Fruit fly (Drosophila melanogaster) whole organism, prepupa: ENCODE results near the gene gcm.

Experiments
- Blimp-1 ChIP-seq: fragments of 200-800 bp; sonication (Bioruptor generic); optimal IDR thresholded peaks from 3 replicates; lab custom pipeline; 2017; ENCODE audit warnings: missing biosample characterization, missing genetic modification characterization, mild to moderate bottlenecking, moderate library complexity, missing genetic modification reagents
- CG10669 ChIP-seq: fragments of 200-800 bp; sonication (Bioruptor generic); optimal IDR thresholded peaks from 3 replicates; lab custom pipeline; 2018; ENCODE audit warnings: missing biosample characterization, mild to moderate bottlenecking, missing genetic modification characterization, moderate library complexity
- CG11294 ChIP-seq: fragments of 200-800 bp; sonication (Bioruptor generic); IDR thresholded peaks from 2 replicates; pipeline ENCODE4 v1.3.6; 2022; ENCODE audit warnings: missing biosample characterization, missing genetic modification characterization
- CG15336 ChIP-seq: fragments of 200-800 bp; sonication (Bioruptor generic); IDR thresholded peaks from 2 replicates; pipeline ENCODE4 v1.3.6; 2022; ENCODE audit warnings: missing biosample characterization, missing genetic modification characterization
- CG16779 ChIP-seq: fragments of 200-800 bp; sonication (Bioruptor generic); optimal IDR thresholded peaks from 3 replicates; lab custom pipeline; 2017; ENCODE audit warnings: missing biosample characterization, mild to moderate bottlenecking, missing genetic modification characterization
- CG3032 ChIP-seq: fragments of 200-800 bp; optimal IDR thresholded peaks from 2 replicates; lab custom pipeline; 2019; ENCODE audit warnings: missing biosample characterization, mild to moderate bottlenecking, missing genetic modification characterization, moderate library complexity
- CG32006 ChIP-seq: fragments of 200-800 bp; sonication (Bioruptor generic); optimal IDR thresholded peaks from 3 replicates; lab custom pipeline; 2017; ENCODE audit warnings: missing biosample characterization, mild to moderate bottlenecking, missing genetic modification characterization
- CG3919 ChIP-seq: fragments of 200-800 bp; sonication (Bioruptor generic); optimal IDR thresholded peaks from 3 replicates; lab custom pipeline; 2016; ENCODE audit warnings: missing biosample characterization, missing genetic modification characterization
- CG4318 ChIP-seq: fragments of 200-800 bp; sonication (Bioruptor generic); optimal IDR thresholded peaks from 3 replicates; lab custom pipeline; 2017; ENCODE audit warnings: missing biosample characterization, mild to moderate bottlenecking, missing genetic modification characterization
- CG6163 ChIP-seq: fragments of 200-800 bp; sonication (Bioruptor generic); IDR thresholded peaks from 3 replicates; pipeline ENCODE4 v1.3.6; 2022; ENCODE audit warnings: missing biosample characterization, missing genetic modification characterization
- CG6276 ChIP-seq: fragments of 200-800 bp; sonication (Bioruptor generic); optimal IDR thresholded peaks from 2 replicates; lab custom pipeline; 2017; ENCODE audit warnings: missing biosample characterization, mild to moderate bottlenecking, missing genetic modification characterization
- CG6808 ChIP-seq: fragments of 200-800 bp; sonication (Bioruptor generic); optimal IDR thresholded peaks from 3 replicates; lab custom pipeline; 2017; ENCODE audit warnings: missing biosample characterization, missing genetic modification characterization, mild to moderate bottlenecking, moderate library complexity, missing genetic modification reagents
- CG6854 ChIP-seq: fragments of 200-800 bp; sonication (Bioruptor generic); optimal IDR thresholded peaks from 2 replicates; lab custom pipeline; 2017; ENCODE audit warnings: missing biosample characterization, mild to moderate bottlenecking, missing genetic modification characterization
- CG7368 ChIP-seq: fragments of 200-800 bp; sonication (Bioruptor generic); optimal IDR thresholded peaks from 3 replicates; lab custom pipeline; 2016; ENCODE audit warnings: missing biosample characterization, missing genetic modification characterization
- CG8119 ChIP-seq: fragments of 200-800 bp; sonication (Bioruptor generic); IDR thresholded peaks from 3 replicates; pipeline ENCODE4 v1.3.6; 2022; ENCODE audit warnings: missing biosample characterization, missing genetic modification characterization
- CG8319 ChIP-seq: fragments of 200-800 bp; sonication (Bioruptor generic); optimal IDR thresholded peaks from 3 replicates; lab custom pipeline; 2016; ENCODE audit warnings: missing biosample characterization, missing genetic modification characterization
- CG8632 ChIP-seq: fragments of 200-800 bp; sonication (Bioruptor generic); optimal IDR thresholded peaks from 3 replicates; lab custom pipeline; 2016; ENCODE audit warnings: missing biosample characterization, missing genetic modification characterization
- Eip75B ChIP-seq: fragments of 200-800 bp; sonication (Bioruptor generic); optimal IDR thresholded peaks from 3 replicates; lab custom pipeline; 2016; ENCODE audit warnings: missing biosample characterization, missing genetic modification characterization
- Eip78C ChIP-seq: fragments of 200-800 bp; sonication (Bioruptor generic); peaks from one replicate; lab custom pipeline; 2016; ENCODE audit warnings: missing biosample characterization, missing genetic modification characterization
- Eip93F ChIP-seq: fragments of 200-800 bp; sonication (Bioruptor generic); optimal IDR thresholded peaks from 2 replicates; lab custom pipeline; 2016; ENCODE audit warnings: missing biosample characterization, mild to moderate bottlenecking, missing genetic modification characterization
- Ets21C ChIP-seq: fragments of 200-800 bp; sonication (Bioruptor generic); optimal IDR thresholded peaks from 3 replicates; lab custom pipeline; 2016; ENCODE audit warnings: missing biosample characterization, missing genetic modification characterization
- Ets96B ChIP-seq: fragments of 200-800 bp; optimal IDR thresholded peaks from 2 replicates; lab custom pipeline; 2019; ENCODE audit warnings: missing biosample characterization, mild to moderate bottlenecking, missing genetic modification characterization, moderate library complexity
- Gug ChIP-seq: fragments of 200-800 bp; sonication (Bioruptor generic); IDR thresholded peaks from 2 replicates; pipeline ENCODE4 v1.3.6; 2022; ENCODE audit warnings: missing biosample characterization, missing genetic modification characterization
- Hr39 ChIP-seq: fragments of 200-800 bp; sonication (Bioruptor generic); optimal IDR thresholded peaks from 2 replicates; lab custom pipeline; 2016; ENCODE audit warnings: missing biosample characterization, missing genetic modification characterization
- Hr4 ChIP-seq: fragments of 200-800 bp; sonication (Bioruptor generic); optimal IDR thresholded peaks from 3 replicates; lab custom pipeline; 2016; ENCODE audit warnings: missing biosample characterization, missing genetic modification characterization
- Lpt ChIP-seq: fragments of 200-800 bp; sonication (Bioruptor generic); optimal IDR thresholded peaks from 3 replicates; lab custom pipeline; 2016; ENCODE audit warnings: missing biosample characterization, missing genetic modification characterization
- Met ChIP-seq: fragments of 200-800 bp; sonication (Bioruptor generic); optimal IDR thresholded peaks from 3 replicates; lab custom pipeline; 2016; ENCODE audit warnings: missing biosample characterization, missing genetic modification characterization
- Sox102F ChIP-seq: fragments of 200-800 bp; sonication (Bioruptor generic); optimal IDR thresholded peaks from 2 replicates; lab custom pipeline; 2016; ENCODE audit warnings: missing biosample characterization, mild to moderate bottlenecking, missing genetic modification characterization
- Sox14 ChIP-seq: fragments of 200-800 bp; sonication (Bioruptor generic); optimal IDR thresholded peaks from 3 replicates; lab custom pipeline; 2016; ENCODE audit warnings: missing biosample characterization, missing genetic modification characterization
- Sox15 ChIP-seq: fragments of 200-800 bp; sonication (Bioruptor generic); optimal IDR thresholded peaks from 3 replicates; lab custom pipeline; 2016; ENCODE audit warnings: missing biosample characterization, missing genetic modification characterization
- achi ChIP-seq: fragments of 200-800 bp; sonication (Bioruptor generic); optimal IDR thresholded peaks from 3 replicates; lab custom pipeline; 2016; ENCODE audit warnings: missing biosample characterization, missing genetic modification characterization
- acj6 ChIP-seq: fragments of 200-800 bp; sonication (Bioruptor generic); optimal IDR thresholded peaks from 3 replicates; lab custom pipeline; 2016; ENCODE audit warnings: missing biosample characterization, missing genetic modification characterization
- dac ChIP-seq: fragments of 200-800 bp; sonication (Bioruptor generic); optimal IDR thresholded peaks from 2 replicates; lab custom pipeline; 2017; ENCODE audit warnings: missing biosample characterization, mild to moderate bottlenecking, missing genetic modification characterization
- dsx ChIP-seq: fragments of 200-800 bp; optimal IDR thresholded peaks from 3 replicates; lab custom pipeline; 2019; ENCODE audit warnings: missing biosample characterization, mild to moderate bottlenecking, missing genetic modification characterization, moderate library complexity; ENCODE audit not compliant: poor library complexity, severe bottlenecking
- eg ChIP-seq: fragments of 200-800 bp; sonication (Bioruptor generic); IDR thresholded peaks from 3 replicates; pipeline ENCODE4 v1.3.6; 2022; ENCODE audit warnings: missing biosample characterization, missing genetic modification characterization
- esn ChIP-seq: fragments of 200-800 bp; sonication (Bioruptor generic); optimal IDR thresholded peaks from 2 replicates; lab custom pipeline; 2016; ENCODE audit warnings: missing biosample characterization, mild to moderate bottlenecking, missing genetic modification characterization, moderate library complexity
- fd59A ChIP-seq: fragments of 200-800 bp; sonication (Bioruptor generic); optimal IDR thresholded peaks from 2 replicates; lab custom pipeline; 2017; ENCODE audit warnings: missing biosample characterization, mild to moderate bottlenecking, missing genetic modification characterization, missing genetic modification reagents
- fd85E ChIP-seq: fragments of 200-800 bp; sonication (Bioruptor generic); optimal IDR thresholded peaks from 3 replicates; lab custom pipeline; 2016; ENCODE audit warnings: missing biosample characterization, missing genetic modification characterization
- fkh ChIP-seq: fragments of 200-800 bp; sonication (Bioruptor generic); optimal IDR thresholded peaks from 3 replicates; lab custom pipeline; 2017; ENCODE audit warnings: missing biosample characterization, mild to moderate bottlenecking, missing genetic modification characterization, moderate library complexity
- lz ChIP-seq: fragments of 200-800 bp; sonication (Bioruptor generic); optimal IDR thresholded peaks from 3 replicates; lab custom pipeline; 2016; ENCODE audit warnings: missing biosample characterization, missing genetic modification characterization
- net ChIP-seq: fragments of 200-800 bp; sonication (Bioruptor generic); optimal IDR thresholded peaks from 3 replicates; lab custom pipeline; 2016; ENCODE audit warnings: missing biosample characterization, missing genetic modification characterization
- salr ChIP-seq, 2 experiments: fragments of 200-800 bp; sonication (Bioruptor generic); optimal IDR thresholded peaks; 3 replicates each; lab custom pipeline; 2016 to 2018; ENCODE audit warnings: missing biosample characterization in 2 of 2, missing genetic modification characterization in 2 of 2, mild to moderate bottlenecking in 1 of 2
- spab ChIP-seq: fragments of 200-800 bp; sonication (Bioruptor generic); optimal IDR thresholded peaks from 2 replicates; lab custom pipeline; 2017; ENCODE audit warnings: missing biosample characterization, mild to moderate bottlenecking, missing genetic modification characterization, missing genetic modification reagents
- ss ChIP-seq, 2 experiments: fragments of 200-800 bp; sonication (Bioruptor generic); optimal IDR thresholded peaks; 2 replicates in 1 of 2; 3 replicates in 1 of 2; lab custom pipeline; 2017 to 2018; ENCODE audit warnings: mild to moderate bottlenecking in 2 of 2, missing biosample characterization in 2 of 2, missing genetic modification characterization in 2 of 2, moderate library complexity in 1 of 2
- svp ChIP-seq: fragments of 200-800 bp; sonication (Bioruptor generic); peaks from one replicate; lab custom pipeline; 2016; ENCODE audit warnings: missing biosample characterization, missing genetic modification characterization
- topi ChIP-seq: fragments of 200-800 bp; sonication (Bioruptor generic); optimal IDR thresholded peaks from 3 replicates; lab custom pipeline; 2016; ENCODE audit warnings: missing biosample characterization, missing genetic modification characterization
- vri ChIP-seq: fragments of 200-800 bp; sonication (Bioruptor generic); optimal IDR thresholded peaks from 3 replicates; lab custom pipeline; 2016; ENCODE audit warnings: missing biosample characterization, mild to moderate bottlenecking, missing genetic modification characterization

Gene gcm

dm6 chr2L:9576269-9576933 is 5.1 kb downstream of the gcm start, which contains the start of gene Mtpalpha (continued):
- TF ChIP-seq fd59A (GFP tag; lab: Kevin White, UChicago) = peak; percentile 9
- TF ChIP-seq Sox102F (GFP tag; lab: Kevin White, UChicago) = peak; percentile 78
- TF ChIP-seq CG6854 (GFP tag; lab: Kevin White, UChicago) = peak; percentile 99
- peak; percentile 93 for TF ChIP-seq eg (GFP tag; lab: Robert Waterston, UW)
- peak; percentile 57 for TF ChIP-seq Eip75B (GFP tag; lab: Kevin White, UChicago)
- peak; percentile 99 for TF ChIP-seq CG16779 (tag; lab: Kevin White, UChicago)
- TF ChIP-seq CG6808 (GFP tag; lab: Kevin White, UChicago) = peak; percentile 99
- no peak for TF ChIP-seq vri
- peak; percentile 72 for TF ChIP-seq topi (GFP tag; lab: Kevin White, UChicago)

- TF ChIP-seq CG8632 (GFP tag; lab: Kevin White, UChicago) (no peak), dac (GFP tag; lab: Kevin White, UChicago) (no peak), CG10669 (no peak), Sox14 (GFP tag; lab: Kevin White, UChicago) (peak; percentile 3), fd85E (GFP tag; lab: Kevin White, UChicago) (no peak), CG3032 (tag; lab: Kevin White, UChicago) (no peak), CG6808 (GFP tag; lab: Kevin White, UChicago) (no peak), lz (no peak), CG6163 (0 out of 3 replicates have a peak, but pooled peaks have one; percentile 30), Eip93F (GFP tag; lab: Kevin White, UChicago) (no peak), Met (GFP tag; lab: Kevin White, UChicago) (no peak), CG6854 (GFP tag; lab: Kevin White, UChicago) (peak; percentile 11), topi (GFP tag; lab: Kevin White, UChicago) (no peak), Blimp-1 (GFP tag; lab: Kevin White, UChicago) (no peak), CG3919 (GFP tag; lab: Kevin White, UChicago) (no peak), CG11294 (GFP tag; lab: Robert Waterston, UW) (no peak), Ets96B (tag; lab: Kevin White, UChicago) (no peak), Lpt (GFP tag; lab: Kevin White, UChicago) (no peak), CG8319 (GFP tag; lab: Kevin White, UChicago) (no peak), dsx (GFP tag; lab: Kevin White, UChicago) (peak; percentile 89), Eip75B (GFP tag; lab: Kevin White, UChicago) (no peak), eg (GFP tag; lab: Robert Waterston, UW) (0 out of 3 replicates have a peak, but pooled peaks have one; percentile 24), CG16779 (tag; lab: Kevin White, UChicago) (no peak), Hr4 (no peak), CG4318 (no peak), net (no peak), CG15336 (peak; percentile 40), esn (no peak), fkh (GFP tag; lab: Kevin White, UChicago) (peak; percentile 94), Gug (no peak), Ets21C (GFP tag; lab: Kevin White, UChicago) (no peak), Eip78C (GFP tag; lab: Kevin White, UChicago) (peak; percentile 39), achi (no peak), CG32006 (no peak), svp (GFP tag; lab: Kevin White, UChicago) (no peak), fd59A (GFP tag; lab: Kevin White, UChicago) (no peak), Sox15 (GFP tag; lab: Kevin White, UChicago) (no peak), CG6276 (GFP tag; lab: Kevin White, UChicago) (peak; percentile 55), acj6 (GFP tag; lab: Kevin White, UChicago) (no peak), CG7368 (GFP tag; lab: Kevin White, UChicago) (no peak), spab (peak; percentile 19), CG8119 (no peak), salr (GFP tag; optimal IDR thresholded peaks at IDR 0.05; lab: Kevin White, UChicago) (no peak), Hr39 (GFP tag; lab: Kevin White, UChicago) (no peak), ss (GFP tag; optimal IDR thresholded peaks at IDR 0.05; lab: Kevin White, UChicago) (no peak)
Observed at dm6 chr2L:9570673-9571193, 10.8 kb downstream of the gcm start.
